Worm (Caenorhabditis elegans) whole organism, L2 larva: ENCODE data around the gene cpsf-3.

Source experiments
- F13H6.1 ChIP-seq: sonication (generic microtip); optimal IDR thresholded peaks from 2 replicates; lab custom pipeline; 2016; ENCODE audit warnings: missing genetic modification characterization, missing compliant biosample characterization
- nhr-77 ChIP-seq: fragments of 150-350 bp; optimal IDR thresholded peaks from 2 replicates; lab custom pipeline; 2014; ENCODE audit warnings: missing biosample characterization, missing genetic modification characterization

DNA sequence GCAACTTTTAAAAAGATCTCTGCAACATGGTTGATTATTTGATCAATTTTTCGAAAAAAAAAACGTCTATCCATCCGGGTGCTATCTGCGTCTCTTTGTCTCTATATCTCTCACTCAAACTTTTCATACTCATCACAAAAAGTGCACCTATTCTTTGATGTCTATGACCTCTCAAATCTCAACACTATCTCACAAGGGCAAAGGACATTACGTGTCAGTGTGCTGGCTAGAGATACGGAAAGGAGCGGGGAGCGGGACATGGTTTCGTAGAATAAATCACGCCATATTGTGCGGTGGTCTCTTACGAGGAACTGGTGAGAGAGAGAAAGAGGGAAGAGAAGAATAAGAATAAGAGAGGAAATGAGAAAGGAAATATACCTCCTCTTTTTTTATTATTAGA is 39.8 kb upstream of the cpsf-3 start:
- peak; percentile 42 for TF ChIP-seq nhr-77
- peak; percentile 88 for TF ChIP-seq F13H6.1
